Fruit fly (Drosophila melanogaster) whole organism, larva: ENCODE measurements around the gene Uvrag.

ENCODE experiments used
- noc ChIP-seq: fragments of 200-800 bp; sonication (Bioruptor generic); optimal IDR thresholded peaks from 3 replicates; lab custom pipeline; 2019; ENCODE audit warnings: missing biosample characterization, mild to moderate bottlenecking, missing genetic modification characterization, moderate library complexity

Gene Uvrag

dm6 chr2L:13286456-13286855 lies at the start of gene Uvrag, which contains the start of gene Drep4:
TSS of gene Uvrag (plus strand) at chr2L:13286777.
TSS of gene Drep4 (minus strand) at chr2L:13286462.
- TF ChIP-seq noc (tag; lab: Kevin White, UChicago), result no peak

- TF ChIP-seq noc (tag; lab: Kevin White, UChicago), result no peak
Measured at dm6 chr2L:13239689-13240088, 46.9 kb upstream of the Uvrag start, which contains the start of gene Jhbp13. TSS of gene Jhbp13 (plus strand) at chr2L:13239989.

DNA sequence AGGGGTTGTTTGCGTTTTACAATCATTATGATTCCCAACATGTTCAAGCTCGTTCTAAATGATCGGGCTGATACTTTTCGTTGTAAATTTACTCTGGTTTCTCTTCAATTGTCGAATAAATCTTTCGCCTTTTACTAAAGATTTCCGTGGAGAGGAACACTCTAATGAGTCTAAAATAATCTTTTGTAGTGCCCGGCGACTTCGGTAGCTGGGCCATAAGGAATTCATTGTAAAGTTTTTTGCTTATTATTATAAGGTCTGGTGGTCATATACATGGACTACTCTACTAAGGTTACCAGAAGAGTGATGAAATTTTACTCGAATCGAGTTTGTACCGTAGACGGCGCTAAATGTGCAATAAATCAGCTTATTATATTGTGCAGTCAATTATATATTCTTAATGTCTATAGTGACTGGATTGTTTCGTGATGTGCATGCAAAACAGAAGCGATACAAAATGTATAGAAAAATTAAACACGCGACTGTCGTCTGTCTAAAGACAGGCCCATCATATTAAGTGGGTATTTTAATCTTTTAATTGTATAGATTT lies 41.7 kb upstream of the Uvrag start:
- TF ChIP-seq noc (tag; lab: Kevin White, UChicago), result no peak

DNA sequence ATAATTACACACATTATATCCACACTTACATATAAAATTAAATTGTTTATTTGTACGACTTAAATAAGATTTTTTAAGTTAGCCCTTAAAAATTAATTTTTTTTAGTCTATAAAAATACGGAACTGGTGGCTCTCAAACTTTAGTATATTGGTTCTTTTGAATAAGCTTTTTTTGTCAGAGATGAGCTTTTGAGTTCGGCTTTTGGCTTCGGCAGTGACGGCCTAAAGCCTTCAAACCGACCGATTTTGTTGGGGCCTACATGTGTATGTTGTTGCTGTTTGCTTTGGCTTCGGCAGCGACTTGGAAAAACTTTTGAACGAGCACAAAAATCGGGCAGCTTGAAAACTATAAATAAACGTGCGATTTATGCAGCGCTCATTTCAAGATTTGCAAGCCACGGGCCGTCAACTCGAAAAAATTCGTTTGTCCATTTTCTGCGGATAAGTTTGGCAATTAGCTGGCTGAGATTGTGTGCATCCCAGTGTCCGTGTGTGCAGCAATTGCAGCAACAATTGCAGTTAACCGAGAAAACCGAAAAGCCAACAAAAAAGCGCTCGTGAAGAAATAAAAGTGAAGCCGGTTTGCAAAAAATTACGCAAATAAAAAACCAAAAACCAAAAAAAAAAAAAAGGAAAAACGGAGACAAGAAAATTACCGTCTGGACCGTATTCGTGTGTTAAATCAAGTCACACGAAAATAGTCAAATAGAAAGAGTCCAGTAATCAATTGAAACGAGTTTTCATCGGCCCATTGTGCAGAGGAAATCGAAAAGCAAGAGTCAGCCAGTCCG lies 40.5 kb upstream of the Uvrag start, which contains the start of gene CG16820:
TSS of gene CG16820 (plus strand) at position 378 of the 791 bp plus-strand sequence.
- no peak for TF ChIP-seq noc (tag; lab: Kevin White, UChicago)

DNA sequence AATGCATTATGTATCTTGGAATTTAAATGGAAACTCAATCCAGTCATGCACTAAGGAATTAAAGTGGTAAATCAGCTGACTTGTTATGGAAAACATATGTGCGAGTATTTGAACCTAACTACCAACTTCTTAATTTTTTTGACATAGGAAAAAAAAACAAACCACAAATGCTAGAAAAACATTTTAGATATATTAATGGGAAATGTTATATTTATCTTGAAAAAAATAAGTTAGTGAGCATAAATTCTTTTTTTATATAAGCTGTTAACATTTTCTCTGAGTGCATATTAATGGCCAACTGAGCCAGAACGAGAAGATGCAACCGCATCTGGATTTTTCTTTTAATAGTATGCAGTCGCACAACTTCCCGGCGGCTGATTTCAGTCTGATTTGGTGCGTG lies 35.4 kb upstream of the Uvrag start:
- no peak for TF ChIP-seq noc (tag; lab: Kevin White, UChicago)

DNA sequence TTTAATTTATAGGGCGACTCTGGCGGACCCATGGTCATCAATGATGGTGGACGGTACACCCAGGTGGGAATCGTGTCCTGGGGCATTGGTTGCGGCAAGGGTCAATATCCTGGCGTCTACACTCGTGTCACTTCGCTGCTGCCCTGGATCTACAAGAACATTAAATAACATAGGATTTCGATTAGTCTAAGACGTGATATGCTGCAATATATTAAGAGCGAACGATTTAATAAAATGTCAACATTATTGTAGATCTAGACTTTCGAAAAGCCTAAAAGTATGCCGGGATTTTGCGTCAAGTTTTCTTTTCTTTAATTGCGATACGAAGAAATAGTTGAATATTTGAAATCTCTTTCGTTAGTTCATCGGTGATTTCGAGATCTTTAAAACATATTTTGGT lies 29.4 kb upstream of the Uvrag start, which contains the start of gene Naa20B:
TSS of gene Naa20B (plus strand) at position 301 of the 400 bp plus-strand sequence.
- TF ChIP-seq noc (tag; lab: Kevin White, UChicago), result no peak

dm6 chr2L:13258702-13259101 lies 27.9 kb upstream of the Uvrag start:
- TF ChIP-seq noc (tag; lab: Kevin White, UChicago), result no peak

DNA sequence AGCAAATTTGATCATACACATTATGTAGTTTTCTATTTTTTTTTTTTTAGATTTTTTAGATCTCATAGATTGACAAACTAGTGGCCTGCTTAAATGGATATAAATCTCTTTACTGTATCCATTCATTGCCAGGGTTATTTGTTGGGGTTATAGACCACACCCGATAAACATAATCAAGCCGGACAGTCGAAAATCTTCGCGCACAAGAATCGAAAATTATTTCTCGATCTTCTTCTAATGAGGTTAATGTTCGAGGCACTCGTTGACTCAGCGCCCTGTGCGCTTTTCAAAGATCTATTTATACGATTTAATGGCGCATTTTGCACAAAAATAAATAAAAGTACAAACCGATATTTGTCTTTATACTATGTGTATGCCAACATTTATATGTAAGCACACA lies 26.9 kb upstream of the Uvrag start, which contains the start of gene CG31730:
TSS of gene CG31730 (minus strand) at position 101 of the 400 bp plus-strand sequence.
- TF ChIP-seq noc (tag; lab: Kevin White, UChicago), result no peak

- TF ChIP-seq noc (tag; lab: Kevin White, UChicago), result no peak
Measured at dm6 chr2L:13260740-13261139, 25.8 kb upstream of the Uvrag start, which contains the start of gene CG44085. TSS of gene CG44085 (plus strand) at chr2L:13261008.

dm6 chr2L:13265776-13266175 lies 20.8 kb upstream of the Uvrag start, which contains the start of gene CG31848:
TSS of gene CG31848 (minus strand) at chr2L:13265876.
- no peak for TF ChIP-seq noc (tag; lab: Kevin White, UChicago)

DNA sequence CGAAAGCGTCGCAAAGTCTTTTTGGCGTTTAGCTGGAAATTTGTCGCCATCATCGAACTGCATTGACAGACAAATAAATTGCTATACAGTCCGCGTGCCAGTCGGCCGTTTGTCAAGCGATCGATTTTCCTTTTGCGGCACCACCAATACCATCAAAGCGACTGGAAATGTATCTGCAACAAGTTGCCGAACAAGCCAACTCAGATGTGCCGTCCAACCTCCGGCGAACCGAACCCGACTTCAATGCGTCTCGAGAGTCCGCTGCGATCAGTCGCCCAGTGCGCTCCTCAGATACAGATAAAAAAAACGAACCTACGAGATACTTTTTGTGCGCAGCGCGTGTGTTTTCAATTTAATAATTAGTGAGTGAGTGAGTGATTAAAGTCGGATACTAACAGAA lies 19.9 kb upstream of the Uvrag start:
- no peak for TF ChIP-seq noc (tag; lab: Kevin White, UChicago)

DNA sequence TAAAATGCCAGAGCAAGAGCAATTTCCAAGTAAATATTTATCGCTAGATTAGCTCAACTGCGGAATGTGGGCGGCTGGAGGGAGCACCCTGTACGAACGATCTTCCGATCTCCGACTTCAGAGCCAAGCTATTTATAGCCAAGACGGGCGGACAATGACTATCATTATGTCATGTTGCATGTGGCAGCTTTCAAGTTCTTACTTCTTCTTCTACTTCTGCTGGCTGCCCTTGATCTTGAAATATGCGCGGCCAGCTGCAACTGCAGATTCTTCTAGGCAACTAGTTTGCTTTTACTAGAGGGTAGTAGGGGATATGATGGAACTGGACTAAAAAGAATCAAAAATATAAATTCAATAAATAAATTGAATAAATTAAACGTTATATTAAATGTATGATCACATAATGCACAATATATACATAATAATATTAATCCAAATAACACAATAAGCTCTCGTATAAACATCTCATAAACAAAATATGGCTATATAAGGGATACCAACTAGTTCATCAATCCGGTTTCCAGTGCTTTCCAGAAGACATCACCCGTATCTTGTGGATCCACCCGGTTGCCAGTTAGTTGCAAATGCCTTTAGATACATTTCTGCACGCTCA lies 18.4 kb upstream of the Uvrag start:
- no peak for TF ChIP-seq noc (tag; lab: Kevin White, UChicago)

DNA sequence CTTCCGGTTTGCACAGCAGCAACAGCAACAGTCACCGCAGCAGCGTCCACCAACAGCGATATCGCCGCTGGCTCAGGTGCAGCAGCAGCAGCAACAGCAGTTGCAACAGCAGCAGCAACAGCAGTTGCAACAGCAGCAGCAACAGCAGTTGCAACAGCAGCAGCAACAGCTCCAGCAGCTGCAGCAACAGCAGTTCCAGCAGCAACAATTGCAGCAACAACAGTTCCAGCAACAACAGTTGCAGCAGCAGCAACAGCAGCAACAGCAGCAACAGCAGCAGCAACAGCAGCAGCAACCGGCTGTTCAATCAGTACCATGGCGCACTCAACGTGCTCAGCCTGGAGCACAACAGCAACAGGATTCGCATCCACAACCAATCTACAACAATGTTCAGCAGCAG lies 14.0 kb upstream of the Uvrag start:
- no peak for TF ChIP-seq noc (tag; lab: Kevin White, UChicago)

DNA sequence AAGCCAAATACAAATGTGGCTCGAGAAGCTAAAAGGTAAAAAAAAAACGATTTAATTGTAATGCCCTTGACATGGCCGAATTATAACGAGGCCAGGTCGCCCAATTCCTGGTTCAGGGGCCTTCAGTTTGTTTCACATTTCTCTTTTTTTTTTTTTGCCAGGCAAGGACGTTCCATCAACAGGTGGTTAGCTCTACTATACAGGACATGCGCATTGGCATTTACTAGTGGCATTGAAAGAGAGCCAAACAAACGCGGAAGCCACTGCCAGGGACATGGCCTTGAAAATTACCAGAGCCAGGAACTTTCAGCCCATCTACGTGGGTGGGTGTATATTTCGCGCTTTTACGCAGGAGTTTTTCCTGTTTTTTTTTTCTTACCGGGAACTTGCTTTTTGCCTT lies 786 bp upstream of the Uvrag start:
- no peak for TF ChIP-seq noc (tag; lab: Kevin White, UChicago)

- TF ChIP-seq noc (tag; lab: Kevin White, UChicago), result no peak
Measured at dm6 chr2L:13289689-13290088, 3.1 kb downstream of the Uvrag start, which contains the start of gene CG31729. TSS of gene CG31729 (plus strand) at chr2L:13289997.
